Worm (Caenorhabditis elegans) whole organism, L4 larva: ENCODE measurements around the gene atn-1.

ENCODE experiments used
- D1046.2 ChIP-seq: fragments of 200-800 bp; sonication (Bioruptor generic); IDR thresholded peaks from 2 replicates; pipeline ENCODE4 v1.3.6; 2022; ENCODE audit warnings: missing genetic modification characterization, missing compliant biosample characterization
- F10B5.3 ChIP-seq: sonication (generic microtip); optimal IDR thresholded peaks from 2 replicates; lab custom pipeline; 2016; ENCODE audit warnings: mild to moderate bottlenecking, missing genetic modification characterization, missing compliant biosample characterization
- F44E2.7 ChIP-seq: fragments of 200-800 bp; sonication (Bioruptor generic); IDR thresholded peaks from 2 replicates; pipeline ENCODE4 v2.1.2; 2022; ENCODE audit warnings: missing genetic modification characterization, missing compliant biosample characterization
- R02D3.7 ChIP-seq: fragments of 150-350 bp; sonication (generic microtip); optimal IDR thresholded peaks from 3 replicates; lab custom pipeline; 2014; ENCODE audit warnings: missing biosample characterization, missing genetic modification characterization
- T20F7.1 ChIP-seq: fragments of 200-800 bp; sonication (Bioruptor generic); optimal IDR thresholded peaks from 2 replicates; lab custom pipeline; 2018; ENCODE audit warnings: mild to moderate bottlenecking, missing genetic modification characterization, missing compliant biosample characterization
- arid-1 ChIP-seq: fragments of 200-800 bp; sonication (Bioruptor generic); conservative IDR thresholded peaks from 2 replicates; pipeline ENCODE4 v1.3.6; 2022; ENCODE audit warnings: missing genetic modification reagents, missing genetic modification characterization, missing compliant biosample characterization
- attf-4 ChIP-seq: sonication (generic microtip); optimal IDR thresholded peaks from 3 replicates; lab custom pipeline; 2017; ENCODE audit warnings: missing biosample characterization, missing genetic modification characterization
- ceh-28 ChIP-seq: fragments of 150-350 bp; optimal IDR thresholded peaks from 2 replicates; lab custom pipeline; 2014; ENCODE audit warnings: missing biosample characterization, missing genetic modification reagents, missing genetic modification characterization
- ceh-44 ChIP-seq: fragments of 200-800 bp; sonication (Bioruptor generic); IDR thresholded peaks from 2 replicates; pipeline ENCODE4 v1.3.6; 2022; ENCODE audit warnings: missing genetic modification reagents, missing genetic modification characterization, missing compliant biosample characterization
- ceh-82 ChIP-seq: sonication (generic microtip); optimal IDR thresholded peaks from 2 replicates; lab custom pipeline; 2017; ENCODE audit warnings: missing biosample characterization, missing genetic modification characterization
- ctbp-1 ChIP-seq: fragments of 200-800 bp; sonication (Bioruptor generic); IDR thresholded peaks from 2 replicates; pipeline ENCODE4 v1.3.6; 2022; ENCODE audit warnings: missing genetic modification reagents, missing genetic modification characterization, missing compliant biosample characterization
- daf-12 ChIP-seq: fragments of 150-350 bp; optimal IDR thresholded peaks from 2 replicates; lab custom pipeline; 2014; ENCODE audit warnings: missing biosample characterization, missing genetic modification reagents, missing genetic modification characterization
- daf-16 ChIP-seq, 3 experiments: sonication (generic microtip); optimal IDR thresholded peaks; 2 replicates each; lab custom pipeline; 2016 to 2017; ENCODE audit warnings: missing genetic modification characterization in 3 of 3, missing genetic modification reagents in 3 of 3, mild to moderate bottlenecking in 2 of 3, missing compliant biosample characterization in 2 of 3, missing biosample characterization in 1 of 3, moderate library complexity in 1 of 3
- daf-19 ChIP-seq: fragments of 200-800 bp; sonication (Bioruptor generic); conservative IDR thresholded peaks from 2 replicates; pipeline ENCODE4 v1.3.6; 2022; ENCODE audit warnings: missing genetic modification characterization, missing compliant biosample characterization
- dpl-1 ChIP-seq: fragments of 150-350 bp; optimal IDR thresholded peaks from 2 replicates; lab custom pipeline; 2014; ENCODE audit warnings: missing biosample characterization, missing genetic modification reagents, missing genetic modification characterization
- duxl-1 ChIP-seq: sonication (generic microtip); optimal IDR thresholded peaks from 2 replicates; lab custom pipeline; 2016; ENCODE audit warnings: mild to moderate bottlenecking, missing genetic modification characterization, moderate library complexity, missing compliant biosample characterization; ENCODE audit not compliant: poor library complexity
- dve-1 ChIP-seq: sonication (generic microtip); optimal IDR thresholded peaks from 2 replicates; lab custom pipeline; 2017; ENCODE audit warnings: antibody characterized with exemption, mild to moderate bottlenecking, missing genetic modification characterization, missing compliant biosample characterization; ENCODE audit not compliant: insufficient read depth
- fkh-10 ChIP-seq: fragments of 150-350 bp; optimal IDR thresholded peaks from 2 replicates; lab custom pipeline; 2014; ENCODE audit warnings: missing biosample characterization, missing genetic modification reagents, missing genetic modification characterization
- fos-1 ChIP-seq: fragments of 150-350 bp; optimal IDR thresholded peaks from 2 replicates; lab custom pipeline; 2014; ENCODE audit warnings: missing biosample characterization, missing genetic modification characterization
- gei-8 ChIP-seq: fragments of 200-800 bp; sonication (Bioruptor generic); optimal IDR thresholded peaks from 2 replicates; lab custom pipeline; 2018; ENCODE audit warnings: mild to moderate bottlenecking, missing genetic modification characterization, missing compliant biosample characterization
- hlh-11 ChIP-seq: fragments of 200-800 bp; sonication (Bioruptor generic); optimal IDR thresholded peaks from 2 replicates; lab custom pipeline; 2018; ENCODE audit warnings: mild to moderate bottlenecking, missing genetic modification characterization, missing compliant biosample characterization
- hmg-1.1 ChIP-seq: fragments of 200-800 bp; sonication (Bioruptor generic); IDR thresholded peaks from 2 replicates; pipeline ENCODE4 v1.3.6; 2022; ENCODE audit warnings: missing genetic modification reagents, missing genetic modification characterization, missing compliant biosample characterization
- jun-1 ChIP-seq: fragments of 150-350 bp; optimal IDR thresholded peaks from 2 replicates; lab custom pipeline; 2014; ENCODE audit warnings: missing biosample characterization, missing genetic modification reagents, missing genetic modification characterization
- lim-7 ChIP-seq: fragments of 200-800 bp; sonication (Bioruptor generic); IDR thresholded peaks from 2 replicates; pipeline ENCODE4 v1.3.6; 2022; ENCODE audit warnings: missing genetic modification characterization, missing compliant biosample characterization
- lin-13 ChIP-seq: fragments of 150-350 bp; optimal IDR thresholded peaks from 2 replicates; lab custom pipeline; 2014; ENCODE audit warnings: missing biosample characterization, missing genetic modification reagents, missing genetic modification characterization
- lin-38 ChIP-seq: fragments of 200-800 bp; sonication (Bioruptor generic); IDR thresholded peaks from 2 replicates; pipeline ENCODE4 v1.3.6; 2022; ENCODE audit warnings: missing genetic modification reagents, missing genetic modification characterization, missing compliant biosample characterization
- lin-39 ChIP-seq: fragments of 150-350 bp; optimal IDR thresholded peaks from 2 replicates; lab custom pipeline; 2014; ENCODE audit warnings: missing biosample characterization, missing genetic modification reagents, missing genetic modification characterization
- lir-3 ChIP-seq: sonication (generic microtip); optimal IDR thresholded peaks from 2 replicates; lab custom pipeline; 2016; ENCODE audit warnings: mild to moderate bottlenecking, missing genetic modification characterization, missing compliant biosample characterization
- madf-5 ChIP-seq, 2 experiments: fragments of 200-800 bp; sonication (Bioruptor generic); IDR thresholded peaks; 2 replicates each; pipeline ENCODE4 v1.3.6; 2022; ENCODE audit warnings: missing compliant biosample characterization in 2 of 2, missing genetic modification characterization in 2 of 2
- mdt-29 ChIP-seq: fragments of 200-800 bp; sonication (Bioruptor generic); IDR thresholded peaks from 2 replicates; pipeline ENCODE4 v1.3.6; 2022; ENCODE audit warnings: missing genetic modification reagents, missing genetic modification characterization, missing compliant biosample characterization
- mep-1 ChIP-seq: fragments of 150-350 bp; sonication (generic microtip); optimal IDR thresholded peaks from 3 replicates; lab custom pipeline; 2014; ENCODE audit warnings: missing biosample characterization, missing genetic modification characterization
- mes-2 ChIP-seq: sonication (generic microtip); optimal IDR thresholded peaks from 2 replicates; lab custom pipeline; 2016; ENCODE audit warnings: missing genotype, mild to moderate bottlenecking, missing genetic modification characterization, missing compliant biosample characterization; ENCODE audit not compliant: poor library complexity, severe bottlenecking
- mxl-2 ChIP-seq: fragments of 200-800 bp; sonication (Bioruptor generic); conservative IDR thresholded peaks from 2 replicates; pipeline ENCODE4 v1.3.6; 2022; ENCODE audit warnings: missing genetic modification reagents, missing genetic modification characterization, missing compliant biosample characterization
- mxl-3 ChIP-seq: fragments of 200-800 bp; sonication (Bioruptor generic); optimal IDR thresholded peaks from 2 replicates; lab custom pipeline; 2018; ENCODE audit warnings: mild to moderate bottlenecking, missing genetic modification characterization, missing compliant biosample characterization
- nhr-10 ChIP-seq: fragments of 150-350 bp; optimal IDR thresholded peaks from 2 replicates; lab custom pipeline; 2014; ENCODE audit warnings: missing biosample characterization, missing genetic modification characterization
- nhr-11 ChIP-seq: fragments of 150-350 bp; optimal IDR thresholded peaks from 2 replicates; lab custom pipeline; 2014; ENCODE audit warnings: missing biosample characterization, missing genetic modification characterization
- nhr-111 ChIP-seq: fragments of 200-800 bp; sonication (Bioruptor generic); optimal IDR thresholded peaks from 2 replicates; lab custom pipeline; 2018; ENCODE audit warnings: mild to moderate bottlenecking, missing genetic modification characterization, missing compliant biosample characterization
- nhr-25 ChIP-seq: sonication (generic microtip); optimal IDR thresholded peaks from 2 replicates; lab custom pipeline; 2017; ENCODE audit warnings: missing genetic modification characterization, mild to moderate bottlenecking, missing compliant biosample characterization, antibody characterized with exemption, moderate library complexity, borderline replicate concordance; ENCODE audit not compliant: insufficient read depth
- nhr-6 ChIP-seq: fragments of 150-350 bp; optimal IDR thresholded peaks from 2 replicates; lab custom pipeline; 2014; ENCODE audit warnings: missing biosample characterization, missing genetic modification characterization
- pha-4 ChIP-seq, 2 experiments: fragments of 150-350 bp in 1 of 2; fragments of 200-800 bp in 1 of 2; sonication (Bioruptor generic) in 1 of 2; IDR thresholded peaks in 1 of 2; optimal IDR thresholded peaks in 1 of 2; 2 replicates each; pipeline versions ENCODE4 v1.3.6 to Lab custom; 2014 to 2022; ENCODE audit warnings: missing genetic modification characterization in 2 of 2, missing genetic modification reagents in 2 of 2, missing biosample characterization in 1 of 2, missing compliant biosample characterization in 1 of 2
- saeg-2 ChIP-seq: fragments of 200-800 bp; sonication (Bioruptor generic); IDR thresholded peaks from 2 replicates; pipeline ENCODE4 v1.3.6; 2022; ENCODE audit warnings: missing genetic modification reagents, missing genetic modification characterization, missing compliant biosample characterization
- sdz-12 ChIP-seq: fragments of 200-800 bp; sonication (Bioruptor generic); optimal IDR thresholded peaks from 2 replicates; lab custom pipeline; 2018; ENCODE audit warnings: mild to moderate bottlenecking, missing genetic modification characterization, missing compliant biosample characterization
- skn-1 ChIP-seq: fragments of 150-350 bp; optimal IDR thresholded peaks from 2 replicates; lab custom pipeline; 2014; ENCODE audit warnings: missing biosample characterization, missing genetic modification characterization
- snpc-1.2 ChIP-seq: fragments of 200-800 bp; sonication (Bioruptor generic); IDR thresholded peaks from 2 replicates; pipeline ENCODE4 v1.3.6; 2022; ENCODE audit warnings: missing genetic modification reagents, missing genetic modification characterization, missing compliant biosample characterization
- tra-1 ChIP-seq: fragments of 200-800 bp; sonication (Bioruptor generic); IDR thresholded peaks from 2 replicates; pipeline ENCODE4 v1.3.6; 2022; ENCODE audit warnings: missing genetic modification reagents, missing genetic modification characterization, missing compliant biosample characterization
- unc-39 ChIP-seq: sonication (generic microtip); optimal IDR thresholded peaks from 2 replicates; lab custom pipeline; 2017; ENCODE audit warnings: missing biosample characterization, missing genetic modification characterization
- zfp-2 ChIP-seq: sonication (generic microtip); optimal IDR thresholded peaks from 2 replicates; lab custom pipeline; 2016; ENCODE audit warnings: mild to moderate bottlenecking, missing genetic modification characterization, missing compliant biosample characterization
- zfp-3 ChIP-seq: fragments of 200-800 bp; sonication (Bioruptor generic); conservative IDR thresholded peaks from 2 replicates; pipeline ENCODE4 v1.3.6; 2022; ENCODE audit warnings: missing genetic modification reagents, missing genetic modification characterization, missing compliant biosample characterization

The atn-1 gene

ce11 chrV:12513900-12514299, 35.7 kb downstream of the atn-1 start (continued):
- no peak for TF ChIP-seq pha-4 (GFP tag; IDR thresholded peaks at IDR 0.05; lab: Robert Waterston, UW)
- no peak for TF ChIP-seq pha-4 (tag; optimal IDR thresholded peaks at IDR 0.05; lab: Kevin White, UChicago)
- TF ChIP-seq nhr-6 (tag; lab: Kevin White, UChicago), result peak; percentile 36
- no peak for TF ChIP-seq jun-1 (tag; lab: Kevin White, UChicago)
- no peak for TF ChIP-seq daf-16 (GFP tag; optimal IDR thresholded peaks at IDR 0.05; lab: Kevin White, UChicago)
- peak; percentile 19 for TF ChIP-seq daf-16 (tag; optimal IDR thresholded peaks at IDR 0.05; lab: Kevin White, UChicago)
- TF ChIP-seq arid-1 (GFP tag; lab: Robert Waterston, UW), result no peak
- TF ChIP-seq lir-3 (tag; lab: Kevin White, UChicago), result no peak
- no peak for TF ChIP-seq nhr-25 (tag; lab: Kevin White, UChicago)
- TF ChIP-seq mxl-2 (GFP tag; lab: Robert Waterston, UW), result no peak
- no peak for TF ChIP-seq daf-19 (GFP tag; lab: Robert Waterston, UW)
- peak; percentile 37 for TF ChIP-seq mes-2 (tag; lab: Kevin White, UChicago)
- TF ChIP-seq dve-1 (tag; lab: Kevin White, UChicago), result peak; percentile 7
- TF ChIP-seq sdz-12 (GFP tag; lab: Kevin White, UChicago), result no peak
- no peak for TF ChIP-seq ctbp-1 (GFP tag; lab: Robert Waterston, UW)
- TF ChIP-seq nhr-11 (tag; lab: Kevin White, UChicago), result peak; percentile 12
- TF ChIP-seq fos-1 (tag; lab: Kevin White, UChicago), result no peak
- no peak for TF ChIP-seq daf-12 (tag; lab: Kevin White, UChicago)
- no peak for TF ChIP-seq zfp-3
- TF ChIP-seq mep-1 (tag; lab: Kevin White, UChicago), result no peak
- TF ChIP-seq D1046.2, result no peak
- no peak for TF ChIP-seq lim-7
- TF ChIP-seq nhr-111 (GFP tag; lab: Kevin White, UChicago), result no peak
- TF ChIP-seq tra-1 (GFP tag; lab: Robert Waterston, UW), result no peak
- TF ChIP-seq snpc-1.2 (GFP tag; lab: Robert Waterston, UW), result no peak
- no peak for TF ChIP-seq hmg-1.1 (GFP tag; lab: Robert Waterston, UW)
- no peak for TF ChIP-seq T20F7.1
- TF ChIP-seq attf-4 (tag; lab: Kevin White, UChicago), result no peak
- TF ChIP-seq gei-8 (GFP tag; lab: Kevin White, UChicago), result no peak
- TF ChIP-seq ceh-44 (GFP tag; lab: Robert Waterston, UW), result no peak
- no peak for TF ChIP-seq nhr-10
- no peak for TF ChIP-seq lin-39
- TF ChIP-seq R02D3.7 (tag; lab: Kevin White, UChicago), result no peak
- TF ChIP-seq F10B5.3 (tag; lab: Kevin White, UChicago), result no peak
- TF ChIP-seq mxl-3 (GFP tag; lab: Kevin White, UChicago), result no peak
- no peak for TF ChIP-seq madf-5 (GFP tag; IDR thresholded peaks at IDR 0.05; lab: Robert Waterston, UW)
- no peak for TF ChIP-seq saeg-2
- TF ChIP-seq mdt-29 (GFP tag; lab: Robert Waterston, UW), result no peak
- TF ChIP-seq, all 104 proteins: peak for 8

ce11 chrV:12517148-12517547, 38.9 kb downstream of the atn-1 start, which contains the start of gene cal-1:
Gene cal-1 (minus strand): TSS chrV:12517248.
- TF ChIP-seq hlh-11 (tag; lab: Kevin White, UChicago) (no peak), duxl-1 (tag; lab: Kevin White, UChicago) (no peak), mdt-29 (GFP tag; lab: Robert Waterston, UW) (no peak), zfp-2 (tag; lab: Kevin White, UChicago) (no peak), lim-7 (no peak), skn-1 (no peak), lin-39 (no peak), lin-13 (GFP tag; lab: Kevin White, UChicago) (no peak), F44E2.7 (GFP tag; lab: Robert Waterston, UW) (no peak), dpl-1 (GFP tag; lab: Kevin White, UChicago) (no peak), lin-38 (GFP tag; lab: Robert Waterston, UW) (no peak), unc-39 (tag; lab: Kevin White, UChicago) (no peak), ceh-82 (tag; lab: Kevin White, UChicago) (no peak), ceh-28 (no peak), nhr-25 (tag; lab: Kevin White, UChicago) (no peak), fkh-10 (GFP tag; lab: Kevin White, UChicago) (no peak), ctbp-1 (GFP tag; lab: Robert Waterston, UW) (no peak)
